Fruit fly (Drosophila melanogaster) whole organism, embryonic: Measurements from ENCODE around the gene senju.

Source experiments
- ATbp ChIP-seq: fragments of 200-800 bp; sonication (Bioruptor generic); optimal IDR thresholded peaks from 2 replicates; lab custom pipeline; 2017; ENCODE audit warnings: missing biosample characterization, mild to moderate bottlenecking, missing genetic modification characterization, missing genetic modification reagents
- Bgb ChIP-seq: fragments of 200-800 bp; sonication (Bioruptor generic); IDR thresholded peaks from 2 replicates; pipeline ENCODE4 v1.3.6; 2022; ENCODE audit warnings: missing biosample characterization, missing genetic modification characterization; ENCODE audit not compliant: partially characterized antibody
- CG10267 ChIP-seq: fragments of 200-800 bp; sonication (Bioruptor generic); optimal IDR thresholded peaks from 2 replicates; lab custom pipeline; 2018; ENCODE audit warnings: missing biosample characterization, mild to moderate bottlenecking, missing genetic modification characterization, moderate library complexity
- CG11504 ChIP-seq: fragments of 200-800 bp; sonication (Bioruptor generic); optimal IDR thresholded peaks from 3 replicates; lab custom pipeline; 2019; ENCODE audit warnings: missing biosample characterization, mild to moderate bottlenecking, missing genetic modification characterization, moderate library complexity
- CG17186 ChIP-seq: fragments of 200-800 bp; sonication (Bioruptor generic); optimal IDR thresholded peaks from 3 replicates; lab custom pipeline; 2017; ENCODE audit warnings: missing biosample characterization, missing genetic modification reagents, missing genetic modification characterization
- CG17328 ChIP-seq: fragments of 200-800 bp; sonication (Bioruptor generic); IDR thresholded peaks from 2 replicates; pipeline ENCODE4 v1.3.6; 2022; ENCODE audit warnings: missing biosample characterization, missing genetic modification characterization
- CG17829 ChIP-seq: fragments of 200-800 bp; optimal IDR thresholded peaks from 2 replicates; lab custom pipeline; 2019; ENCODE audit warnings: missing biosample characterization, mild to moderate bottlenecking, missing genetic modification characterization, moderate library complexity
- CG2120 ChIP-seq: fragments of 200-800 bp; sonication (Bioruptor generic); optimal IDR thresholded peaks from 3 replicates; lab custom pipeline; 2016; ENCODE audit warnings: missing biosample characterization, missing genetic modification characterization
- CG3163 ChIP-seq: fragments of 200-800 bp; sonication (Bioruptor generic); optimal IDR thresholded peaks from 3 replicates; lab custom pipeline; 2016; ENCODE audit warnings: missing biosample characterization, missing genetic modification characterization
- CG6765 ChIP-seq: fragments of 200-800 bp; sonication (Bioruptor generic); optimal IDR thresholded peaks from 3 replicates; lab custom pipeline; 2017; ENCODE audit warnings: missing biosample characterization, mild to moderate bottlenecking, missing genetic modification characterization
- CG6791 ChIP-seq: fragments of 200-800 bp; sonication (Bioruptor generic); IDR thresholded peaks from 3 replicates; pipeline ENCODE4 v1.3.6; 2022; ENCODE audit warnings: missing biosample characterization, missing genetic modification characterization; ENCODE audit not compliant: partially characterized antibody
- CG9797 ChIP-seq: fragments of 200-800 bp; sonication (Bioruptor generic); optimal IDR thresholded peaks from 3 replicates; lab custom pipeline; 2018; ENCODE audit warnings: missing biosample characterization, mild to moderate bottlenecking, missing genetic modification characterization
- CG9817 ChIP-seq: fragments of 200-800 bp; sonication (Bioruptor generic); optimal IDR thresholded peaks from 2 replicates; lab custom pipeline; 2018; ENCODE audit warnings: missing biosample characterization, mild to moderate bottlenecking, missing genetic modification characterization, moderate library complexity
- CTCF ChIP-seq: fragments of 200-800 bp; sonication (Bioruptor generic); optimal IDR thresholded peaks from 2 replicates; lab custom pipeline; 2017; ENCODE audit warnings: missing biosample characterization, mild to moderate bottlenecking, missing genetic modification characterization, moderate library complexity
- Camta ChIP-seq: fragments of 200-800 bp; sonication (Bioruptor generic); optimal IDR thresholded peaks from 2 replicates; lab custom pipeline; 2016; ENCODE audit warnings: missing biosample characterization, missing genetic modification characterization
- CoRest ChIP-seq: fragments of 200-800 bp; sonication (Bioruptor generic); optimal IDR thresholded peaks from 3 replicates; lab custom pipeline; 2018; ENCODE audit warnings: missing biosample characterization, mild to moderate bottlenecking, missing genetic modification characterization, moderate library complexity
- Dip3 ChIP-seq: fragments of 200-800 bp; sonication (Bioruptor generic); optimal IDR thresholded peaks from 3 replicates; lab custom pipeline; 2016; ENCODE audit warnings: missing biosample characterization, missing genetic modification characterization
- Doc3 ChIP-seq: fragments of 200-800 bp; sonication (Bioruptor generic); IDR thresholded peaks from 3 replicates; pipeline ENCODE4 v1.3.6; 2022; ENCODE audit warnings: missing biosample characterization, missing genetic modification characterization; ENCODE audit not compliant: partially characterized antibody
- Ets65A ChIP-seq: fragments of 200-800 bp; sonication (Bioruptor generic); peaks from one replicate; lab custom pipeline; 2016; ENCODE audit warnings: missing biosample characterization, missing genetic modification characterization
- Ets97D ChIP-seq: fragments of 200-800 bp; sonication (Bioruptor generic); optimal IDR thresholded peaks from 3 replicates; lab custom pipeline; 2016; ENCODE audit warnings: missing biosample characterization, missing genetic modification characterization
- HHEX ChIP-seq: fragments of 200-800 bp; sonication (Bioruptor generic); optimal IDR thresholded peaks from 3 replicates; lab custom pipeline; 2017; ENCODE audit warnings: missing biosample characterization, mild to moderate bottlenecking, missing genetic modification characterization, missing genetic modification reagents
- HmgD ChIP-seq: fragments of 200-800 bp; sonication (Bioruptor generic); optimal IDR thresholded peaks from 3 replicates; lab custom pipeline; 2016; ENCODE audit warnings: missing biosample characterization, missing genetic modification characterization
- HmgZ ChIP-seq: fragments of 200-800 bp; sonication (Bioruptor generic); optimal IDR thresholded peaks from 2 replicates; lab custom pipeline; 2018; ENCODE audit warnings: missing biosample characterization, mild to moderate bottlenecking, missing genetic modification characterization
- Jarid2 ChIP-seq: fragments of 200-800 bp; sonication (Bioruptor generic); optimal IDR thresholded peaks from 3 replicates; lab custom pipeline; 2017; ENCODE audit warnings: mild to moderate bottlenecking, missing biosample characterization, missing genetic modification reagents, missing genetic modification characterization
- MBD-R2 ChIP-seq: fragments of 200-800 bp; sonication (Bioruptor generic); IDR thresholded peaks from 2 replicates; pipeline ENCODE4 v1.3.6; 2022; ENCODE audit warnings: missing biosample characterization, missing genetic modification characterization
- MESR4 ChIP-seq: fragments of 200-800 bp; sonication (Bioruptor generic); optimal IDR thresholded peaks from 2 replicates; lab custom pipeline; 2018; ENCODE audit warnings: missing biosample characterization, mild to moderate bottlenecking, missing genetic modification characterization, moderate library complexity
- Med ChIP-seq: fragments of 200-800 bp; sonication (Bioruptor generic); peaks from one replicate; lab custom pipeline; 2016; ENCODE audit warnings: missing biosample characterization, missing genetic modification characterization, mild to moderate bottlenecking, inconsistent platforms, moderate library complexity
- NC2β ChIP-seq: fragments of 200-800 bp; sonication (Bioruptor generic); optimal IDR thresholded peaks from 2 replicates; lab custom pipeline; 2016; ENCODE audit warnings: missing biosample characterization, missing genetic modification characterization
- Scr ChIP-seq: fragments of 200-800 bp; sonication (Bioruptor generic); IDR thresholded peaks from 2 replicates; pipeline ENCODE4 v1.3.6; 2022; ENCODE audit warnings: missing biosample characterization, missing genetic modification characterization; ENCODE audit not compliant: partially characterized antibody
- Usf ChIP-seq: fragments of 200-800 bp; sonication (Bioruptor generic); optimal IDR thresholded peaks from 2 replicates; lab custom pipeline; 2017; ENCODE audit warnings: missing genotype, missing biosample characterization, missing genetic modification characterization
- aop ChIP-seq: fragments of 200-800 bp; sonication (Bioruptor generic); IDR thresholded peaks from 2 replicates; pipeline ENCODE4 v1.3.6; 2022; ENCODE audit warnings: missing biosample characterization, missing genetic modification characterization
- ash1 ChIP-seq: fragments of 200-800 bp; sonication (Bioruptor generic); optimal IDR thresholded peaks from 2 replicates; lab custom pipeline; 2018; ENCODE audit warnings: missing biosample characterization, mild to moderate bottlenecking, missing genetic modification characterization
- ato ChIP-seq: fragments of 200-800 bp; sonication (Bioruptor generic); IDR thresholded peaks from 2 replicates; pipeline ENCODE4 v1.3.6; 2022; ENCODE audit warnings: missing biosample characterization, missing genetic modification characterization; ENCODE audit not compliant: partially characterized antibody
- bab2 ChIP-seq: fragments of 200-800 bp; sonication (Bioruptor generic); optimal IDR thresholded peaks from 2 replicates; lab custom pipeline; 2016; ENCODE audit warnings: missing biosample characterization, missing genetic modification characterization
- chinmo ChIP-seq: fragments of 200-800 bp; sonication (Bioruptor generic); IDR thresholded peaks from 4 replicates; pipeline ENCODE4 v1.3.6; 2022; ENCODE audit warnings: missing biosample characterization, missing genetic modification characterization; ENCODE audit not compliant: partially characterized antibody
- crol ChIP-seq: fragments of 200-800 bp; sonication (Bioruptor generic); IDR thresholded peaks from 2 replicates; pipeline ENCODE4 v1.3.6; 2022; ENCODE audit warnings: missing biosample characterization, missing genetic modification characterization
- ems ChIP-seq: fragments of 200-800 bp; sonication (Bioruptor generic); optimal IDR thresholded peaks from 3 replicates; lab custom pipeline; 2016; ENCODE audit warnings: missing biosample characterization, missing genetic modification characterization
- hbn ChIP-seq: fragments of 200-800 bp; sonication (Bioruptor generic); IDR thresholded peaks from 2 replicates; pipeline ENCODE4 v1.3.6; 2022; ENCODE audit warnings: missing biosample characterization, missing genetic modification characterization; ENCODE audit not compliant: partially characterized antibody
- nau ChIP-seq: fragments of 200-800 bp; sonication (Bioruptor generic); optimal IDR thresholded peaks from 3 replicates; lab custom pipeline; 2017; ENCODE audit warnings: missing biosample characterization, mild to moderate bottlenecking, missing genetic modification characterization, missing genetic modification reagents
- nmo ChIP-seq: fragments of 200-800 bp; sonication (Bioruptor generic); optimal IDR thresholded peaks from 2 replicates; lab custom pipeline; 2018; ENCODE audit warnings: missing biosample characterization, mild to moderate bottlenecking, missing genetic modification characterization, moderate library complexity
- pan ChIP-seq, 4 experiments: fragments of >200 bp in 3 of 4; fragments of 200-800 bp in 1 of 4; sonication (Bioruptor generic) in 1 of 4; optimal IDR thresholded peaks in 3 of 4; IDR thresholded peaks in 1 of 4; 2 replicates each; pipeline versions ENCODE4 v1.3.6 to Lab custom; 2017 to 2022; ENCODE audit warnings: missing biosample characterization in 2 of 4, missing genetic modification characterization in 2 of 4, mixed read lengths in 1 of 4
- pho ChIP-seq: fragments of 200-800 bp; sonication (Bioruptor generic); optimal IDR thresholded peaks from 2 replicates; lab custom pipeline; 2016; ENCODE audit warnings: missing biosample characterization, missing genetic modification characterization
- pzg ChIP-seq: fragments of 200-800 bp; sonication (Bioruptor generic); optimal IDR thresholded peaks from 3 replicates; lab custom pipeline; 2018; ENCODE audit warnings: missing biosample characterization, mild to moderate bottlenecking, missing genetic modification characterization, moderate library complexity
- schlank ChIP-seq: fragments of 200-800 bp; sonication (Bioruptor generic); optimal IDR thresholded peaks from 2 replicates; lab custom pipeline; 2018; ENCODE audit warnings: missing biosample characterization, mild to moderate bottlenecking, missing genetic modification characterization
- sd ChIP-seq: fragments of 200-800 bp; sonication (Bioruptor generic); optimal IDR thresholded peaks from 3 replicates; lab custom pipeline; 2018; ENCODE audit warnings: missing biosample characterization, mild to moderate bottlenecking, missing genetic modification characterization, moderate library complexity
- so ChIP-seq: fragments of 200-800 bp; sonication (Bioruptor generic); IDR thresholded peaks from 3 replicates; pipeline ENCODE4 v1.3.6; 2022; ENCODE audit warnings: missing biosample characterization, missing genetic modification characterization
- vnd ChIP-seq: fragments of 200-800 bp; sonication (Bioruptor generic); IDR thresholded peaks from 3 replicates; pipeline ENCODE4 v1.3.6; 2022; ENCODE audit warnings: missing biosample characterization, missing genetic modification characterization; ENCODE audit not compliant: partially characterized antibody
- zf30C ChIP-seq: fragments of 200-800 bp; sonication (Bioruptor generic); optimal IDR thresholded peaks from 3 replicates; lab custom pipeline; 2018; ENCODE audit warnings: missing biosample characterization, mild to moderate bottlenecking, missing genetic modification characterization
- zfh1 ChIP-seq: fragments of 200-800 bp; sonication (Bioruptor generic); IDR thresholded peaks from 3 replicates; pipeline ENCODE4 v1.3.6; 2022; ENCODE audit warnings: missing biosample characterization, missing genetic modification characterization

The senju gene

dm6 chr2L:5054953-5055352, 2.3 kb downstream of the senju start, which contains the start of the genes CG14036 and His3.3A (continued):
- TF ChIP-seq CG9817 (tag; lab: Kevin White, UChicago) = peak; percentile 11
- TF ChIP-seq Doc3 (GFP tag; lab: Robert Waterston, UW) = peak; percentile 49; the same call in 1 of the 3 replicates
- TF ChIP-seq CG17328 = 0 out of 2 replicates have a peak, but pooled peaks have one; percentile 21
- peak; percentile 4 for TF ChIP-seq NC2β (GFP tag; lab: Kevin White, UChicago)
- peak; percentile 13 for TF ChIP-seq ash1 (GFP tag; lab: Kevin White, UChicago)
- no peak for TF ChIP-seq schlank
- peak; percentile 6 for TF ChIP-seq bab2 (GFP tag; lab: Kevin White, UChicago)
- peak; percentile 41 for TF ChIP-seq Ets65A (GFP tag; lab: Kevin White, UChicago)
- no peak for TF ChIP-seq zf30C (GFP tag; lab: Kevin White, UChicago)
- TF ChIP-seq HmgZ (tag; lab: Kevin White, UChicago) = peak; percentile 74
- TF ChIP-seq ATbp (GFP tag; lab: Kevin White, UChicago) = no peak
- TF ChIP-seq Bgb (GFP tag; lab: Robert Waterston, UW) = peak; percentile 75
- peak; percentile 87 for TF ChIP-seq Med (GFP tag; lab: Kevin White, UChicago)
- TF ChIP-seq pan (optimal IDR thresholded peaks at IDR 0.05; lab: Kevin White, UChicago) = no peak
- peak in 1 of 2 experiments; percentile 36 for TF ChIP-seq pan (GFP tag; optimal IDR thresholded peaks at IDR 0.05 in 1 of 2, IDR thresholded peaks at IDR 0.05 in 1 of 2)
- TF ChIP-seq CG2120 (GFP tag; lab: Kevin White, UChicago) = peak; percentile 46
- TF ChIP-seq CG11504 (tag; lab: Kevin White, UChicago) = peak; percentile 18
- TF ChIP-seq chinmo (GFP tag; lab: Robert Waterston, UW) = peak; percentile 68; the same call in 1 of the 4 replicates
- peak; percentile 56 for TF ChIP-seq CG17186 (GFP tag; lab: Kevin White, UChicago)
- no peak for TF ChIP-seq CG6765 (GFP tag; lab: Kevin White, UChicago)
- peak; percentile 56 for TF ChIP-seq nmo (GFP tag; lab: Kevin White, UChicago)
- TF ChIP-seq CG3163 (GFP tag; lab: Kevin White, UChicago) = no peak
- TF ChIP-seq aop = no peak
- no peak for TF ChIP-seq Camta (GFP tag; lab: Kevin White, UChicago)
- TF ChIP-seq CG9797 (GFP tag; lab: Kevin White, UChicago) = peak; percentile 97
- 0 out of 2 replicates have a peak, but pooled peaks have one; percentile 25 for TF ChIP-seq ato
- TF ChIP-seq Usf (GFP tag; lab: Kevin White, UChicago) = no peak
- TF ChIP-seq MESR4 (GFP tag; lab: Kevin White, UChicago) = peak; percentile 89
- peak; percentile 98 for TF ChIP-seq crol
- TF ChIP-seq CG10267 (tag; lab: Kevin White, UChicago) = peak; percentile 67
- TF ChIP-seq so (GFP tag; lab: Robert Waterston, UW) = no peak
- TF ChIP-seq CG17829 (tag; lab: Kevin White, UChicago) = peak; percentile 56
- TF ChIP-seq nau = no peak
- TF ChIP-seq Dip3 (GFP tag; lab: Kevin White, UChicago) = no peak
- peak; percentile 81 for TF ChIP-seq Ets97D (GFP tag; lab: Kevin White, UChicago)
- no peak for TF ChIP-seq zfh1 (GFP tag; lab: Robert Waterston, UW)
- TF ChIP-seq sd (tag; lab: Kevin White, UChicago) = peak; percentile 86
- TF ChIP-seq CoRest (tag; lab: Kevin White, UChicago) = peak; percentile 30
- peak; percentile 70; the same call in 2 of the 3 replicates for TF ChIP-seq CG6791 (GFP tag; lab: Robert Waterston, UW)
- TF ChIP-seq Scr (GFP tag; lab: Robert Waterston, UW) = peak; percentile 55
- peak; percentile 45 for TF ChIP-seq Jarid2 (GFP tag; lab: Kevin White, UChicago)
- TF ChIP-seq pho (GFP tag; lab: Kevin White, UChicago) = peak; percentile 21
- TF ChIP-seq CTCF (GFP tag; lab: Kevin White, UChicago) = peak; percentile 33
- no peak; the same call in 2 of the 3 replicates for TF ChIP-seq vnd (GFP tag; lab: Robert Waterston, UW)
- peak; percentile 58 for TF ChIP-seq hbn (GFP tag; lab: Robert Waterston, UW)
- peak; percentile 24 for TF ChIP-seq HHEX (GFP tag; lab: Kevin White, UChicago)
- peak; percentile 50 for TF ChIP-seq ems
- TF ChIP-seq pzg (GFP tag; lab: Kevin White, UChicago) = peak; percentile 96
- no peak for TF ChIP-seq HmgD (GFP tag; lab: Kevin White, UChicago)
- TF ChIP-seq MBD-R2 = peak; percentile 86
